Worm (Caenorhabditis elegans) whole organism, young adult: ENCODE results near the gene cmtr-2.

Experiments
- C17E4.6 ChIP-seq: fragments of 200-800 bp; sonication (Bioruptor generic); IDR thresholded peaks from 2 replicates; pipeline ENCODE4 v1.3.6; 2022; ENCODE audit warnings: missing genetic modification reagents, missing genetic modification characterization, missing compliant biosample characterization
- D2030.7 ChIP-seq: fragments of 200-800 bp; sonication (Bioruptor generic); IDR thresholded peaks from 2 replicates; pipeline ENCODE4 v1.3.6; 2022; ENCODE audit warnings: missing genetic modification reagents, missing genetic modification characterization, missing compliant biosample characterization
- F10E7.11 ChIP-seq: sonication (generic microtip); optimal IDR thresholded peaks from 2 replicates; lab custom pipeline; 2017; ENCODE audit warnings: mild to moderate bottlenecking, missing genetic modification characterization, moderate library complexity, missing compliant biosample characterization
- F57A8.1 ChIP-seq: fragments of 200-800 bp; sonication (Bioruptor generic); optimal IDR thresholded peaks from 2 replicates; lab custom pipeline; 2018; ENCODE audit warnings: mild to moderate bottlenecking, missing genetic modification characterization, moderate library complexity, missing compliant biosample characterization
- Y56A3A.18 ChIP-seq: fragments of 200-800 bp; sonication (Bioruptor generic); IDR thresholded peaks from 2 replicates; pipeline ENCODE4 v1.3.6; 2022; ENCODE audit warnings: missing genetic modification reagents, missing genetic modification characterization, missing compliant biosample characterization
- Y79H2A.3 ChIP-seq: fragments of 200-800 bp; sonication (Bioruptor generic); conservative IDR thresholded peaks from 2 replicates; pipeline ENCODE4 v1.3.6; 2022; ENCODE audit warnings: missing genetic modification reagents, missing genetic modification characterization, missing compliant biosample characterization
- Y95B8A.8 ChIP-seq: fragments of 200-800 bp; sonication (Bioruptor generic); IDR thresholded peaks from 2 replicates; pipeline ENCODE4 v1.3.6; 2022; ENCODE audit warnings: missing genetic modification reagents, missing genetic modification characterization, missing compliant biosample characterization
- ama-1 ChIP-seq, 3 experiments: fragments of 150-350 bp in 1 of 3; sonication (generic microtip) in 2 of 3; optimal IDR thresholded peaks; 2 replicates each; lab custom pipeline; 2014 to 2018; ENCODE audit warnings: missing biosample characterization in 2 of 3, missing genetic modification characterization in 2 of 3, missing genetic modification reagents in 2 of 3
- atf-7 ChIP-seq: sonication (generic microtip); optimal IDR thresholded peaks from 2 replicates; lab custom pipeline; 2017; ENCODE audit warnings: mild to moderate bottlenecking, missing genetic modification characterization, missing compliant biosample characterization
- athp-1 ChIP-seq: sonication (generic microtip); optimal IDR thresholded peaks from 2 replicates; lab custom pipeline; 2017; ENCODE audit warnings: mild to moderate bottlenecking, missing genetic modification characterization, missing compliant biosample characterization
- attf-3 ChIP-seq: fragments of 200-800 bp; sonication (Bioruptor generic); conservative IDR thresholded peaks from 2 replicates; pipeline ENCODE4 v1.3.6; 2022; ENCODE audit warnings: missing genetic modification reagents, missing genetic modification characterization, missing compliant biosample characterization
- cebp-1 ChIP-seq, 2 experiments: fragments of 200-800 bp in 1 of 2; sonication (Bioruptor generic) in 1 of 2; sonication (generic microtip) in 1 of 2; IDR thresholded peaks in 1 of 2; optimal IDR thresholded peaks in 1 of 2; 2 replicates each; pipeline versions ENCODE4 v1.3.6 to Lab custom; 2017 to 2022; ENCODE audit warnings: missing compliant biosample characterization in 2 of 2, missing genetic modification characterization in 2 of 2, mild to moderate bottlenecking in 1 of 2, missing genetic modification reagents in 1 of 2, moderate library complexity in 1 of 2
- ceh-27 ChIP-seq: fragments of 200-800 bp; sonication (Bioruptor generic); optimal IDR thresholded peaks from 2 replicates; lab custom pipeline; 2018; ENCODE audit warnings: mild to moderate bottlenecking, missing genetic modification characterization, moderate library complexity, missing compliant biosample characterization
- ceh-40 ChIP-seq: fragments of 200-800 bp; sonication (Bioruptor generic); IDR thresholded peaks from 2 replicates; pipeline ENCODE4 v1.3.6; 2022; ENCODE audit warnings: missing genetic modification characterization, missing compliant biosample characterization
- efl-1 ChIP-seq: fragments of 150-350 bp; optimal IDR thresholded peaks from 2 replicates; lab custom pipeline; 2014; ENCODE audit warnings: missing biosample characterization, missing genetic modification reagents, missing genetic modification characterization
- egl-18 ChIP-seq: fragments of 200-800 bp; sonication (Bioruptor generic); IDR thresholded peaks from 2 replicates; pipeline ENCODE4 v1.3.6; 2022; ENCODE audit warnings: missing genetic modification reagents, missing genetic modification characterization, missing compliant biosample characterization
- ets-4 ChIP-seq: fragments of 200-800 bp; sonication (Bioruptor generic); optimal IDR thresholded peaks from 2 replicates; lab custom pipeline; 2018; ENCODE audit warnings: mild to moderate bottlenecking, missing genetic modification characterization, missing compliant biosample characterization
- fkh-3 ChIP-seq: sonication (generic microtip); optimal IDR thresholded peaks from 2 replicates; lab custom pipeline; 2016; ENCODE audit warnings: mild to moderate bottlenecking, missing genetic modification characterization, missing compliant biosample characterization
- gei-17 ChIP-seq: fragments of 200-800 bp; sonication (Bioruptor generic); optimal IDR thresholded peaks from 2 replicates; lab custom pipeline; 2018; ENCODE audit warnings: mild to moderate bottlenecking, missing genetic modification characterization, missing compliant biosample characterization
- hmg-1.2 ChIP-seq: fragments of 200-800 bp; sonication (Bioruptor generic); IDR thresholded peaks from 2 replicates; pipeline ENCODE4 v1.3.6; 2022; ENCODE audit warnings: missing genetic modification reagents, missing genetic modification characterization, missing compliant biosample characterization
- lin-54 ChIP-seq: fragments of 200-800 bp; sonication (Bioruptor generic); optimal IDR thresholded peaks from 2 replicates; lab custom pipeline; 2018; ENCODE audit warnings: mild to moderate bottlenecking, missing genetic modification characterization, missing compliant biosample characterization
- lsy-27 ChIP-seq: sonication (generic microtip); optimal IDR thresholded peaks from 2 replicates; lab custom pipeline; 2017; ENCODE audit warnings: missing genetic modification characterization, mild to moderate bottlenecking, missing compliant biosample characterization, antibody characterized with exemption, missing genotype, borderline replicate concordance; ENCODE audit not compliant: insufficient read depth
- madf-6 ChIP-seq: fragments of 200-800 bp; sonication (Bioruptor generic); IDR thresholded peaks from 2 replicates; pipeline ENCODE4 v1.3.6; 2022; ENCODE audit warnings: missing genetic modification reagents, missing genetic modification characterization, missing compliant biosample characterization
- nfya-2 ChIP-seq: fragments of 200-800 bp; sonication (Bioruptor generic); IDR thresholded peaks from 2 replicates; pipeline ENCODE4 v1.3.6; 2022; ENCODE audit warnings: missing genetic modification reagents, missing genetic modification characterization, missing compliant biosample characterization
- nfyb-1 ChIP-seq: fragments of 200-800 bp; sonication (Bioruptor generic); IDR thresholded peaks from 2 replicates; pipeline ENCODE4 v1.3.6; 2022; ENCODE audit warnings: missing genetic modification reagents, missing genetic modification characterization, missing compliant biosample characterization
- nhr-80 ChIP-seq: sonication (generic microtip); optimal IDR thresholded peaks from 2 replicates; lab custom pipeline; 2016; ENCODE audit warnings: missing genetic modification characterization, missing compliant biosample characterization
- pbrm-1 ChIP-seq: fragments of 200-800 bp; sonication (Bioruptor generic); IDR thresholded peaks from 2 replicates; pipeline ENCODE4 v1.3.6; 2022; ENCODE audit warnings: missing genetic modification reagents, missing genetic modification characterization, missing compliant biosample characterization
- pha-4 ChIP-seq: fragments of 150-350 bp; sonication (generic microtip); optimal IDR thresholded peaks from 2 replicates; lab custom pipeline; 2014; ENCODE audit warnings: missing biosample characterization, missing genetic modification reagents, missing genetic modification characterization
- repo-1 ChIP-seq: sonication (generic microtip); optimal IDR thresholded peaks from 2 replicates; lab custom pipeline; 2017; ENCODE audit warnings: mild to moderate bottlenecking, missing genetic modification characterization, missing compliant biosample characterization
- sea-2 ChIP-seq: fragments of 200-800 bp; sonication (Bioruptor generic); IDR thresholded peaks from 2 replicates; pipeline ENCODE4 v1.3.6; 2022; ENCODE audit warnings: missing genetic modification characterization, missing compliant biosample characterization
- somi-1 ChIP-seq: fragments of 200-800 bp; sonication (Bioruptor generic); optimal IDR thresholded peaks from 2 replicates; lab custom pipeline; 2018; ENCODE audit warnings: mild to moderate bottlenecking, missing genetic modification characterization, missing compliant biosample characterization
- xnd-1 ChIP-seq: sonication (generic microtip); optimal IDR thresholded peaks from 2 replicates; lab custom pipeline; 2016; ENCODE audit warnings: missing genotype, missing genetic modification reagents, missing genetic modification characterization, missing compliant biosample characterization
- ztf-25 ChIP-seq: fragments of 200-800 bp; sonication (Bioruptor generic); IDR thresholded peaks from 2 replicates; pipeline ENCODE4 v1.3.6; 2022; ENCODE audit warnings: missing genetic modification reagents, missing genetic modification characterization, missing compliant biosample characterization
- ztf-28 ChIP-seq: fragments of 200-800 bp; sonication (Bioruptor generic); IDR thresholded peaks from 2 replicates; pipeline ENCODE4 v1.3.6; 2022; ENCODE audit warnings: missing genetic modification reagents, missing genetic modification characterization, missing compliant biosample characterization

The cmtr-2 gene

DNA sequence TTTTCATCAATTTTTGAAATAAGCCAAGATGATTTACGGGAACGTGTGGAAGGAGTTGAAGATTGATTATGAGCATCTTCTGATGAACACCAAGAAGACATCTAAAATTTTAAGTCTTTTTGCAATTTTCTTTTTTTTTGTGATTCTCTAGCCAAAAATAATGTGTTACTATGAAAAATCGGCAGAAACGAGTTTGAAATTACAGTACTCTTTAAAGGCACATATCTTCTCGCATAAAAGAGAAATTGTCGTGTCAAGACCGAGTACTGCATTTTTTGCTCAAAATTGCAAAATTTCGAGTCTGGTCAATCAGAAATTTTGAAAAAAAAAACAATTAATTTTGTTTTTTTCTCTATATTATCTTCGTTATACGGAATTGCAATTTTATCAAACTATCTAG is 23.1 kb upstream of the cmtr-2 start, which contains the start of gene F20H11.1:
Gene F20H11.1, minus strand, starts transcription at position 101 of the 400 bp plus-strand sequence.
- TF ChIP-seq atf-7 (peak; percentile 25), repo-1 (tag; lab: Kevin White, UChicago) (no peak), sea-2 (GFP tag; lab: Robert Waterston, UW) (no peak), pbrm-1 (GFP tag; lab: Robert Waterston, UW) (no peak), C17E4.6 (no peak), lsy-27 (tag; lab: Kevin White, UChicago) (no peak), gei-17 (GFP tag; lab: Kevin White, UChicago) (no peak)
- TF ChIP-seq, all 124 proteins: peak for 1

DNA sequence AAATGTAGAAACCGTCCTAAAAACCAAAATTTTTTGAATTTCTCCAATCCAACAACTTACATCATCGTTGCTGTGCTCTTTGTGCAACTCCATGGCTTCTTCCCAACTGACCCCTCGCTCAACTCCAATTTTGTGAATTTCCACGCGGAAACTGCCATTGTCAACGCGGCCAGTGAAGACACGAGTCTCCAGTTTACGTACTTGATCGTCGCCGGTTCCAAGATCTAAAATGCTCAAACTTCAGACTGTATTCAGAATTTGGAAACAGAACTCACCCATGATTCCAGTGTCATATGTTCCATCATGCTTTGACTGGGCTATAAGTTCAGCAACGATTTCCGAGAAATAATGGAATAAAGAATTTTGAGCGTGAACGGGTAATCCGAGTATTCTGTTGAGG is 21.1 kb upstream of the cmtr-2 start:
- no peak for TF ChIP-seq ztf-25 (GFP tag; lab: Robert Waterston, UW)
- no peak for TF ChIP-seq nfya-2 (GFP tag; lab: Robert Waterston, UW)
- TF ChIP-seq F57A8.1 (GFP tag; lab: Kevin White, UChicago): no peak
- TF ChIP-seq D2030.7 (GFP tag; lab: Robert Waterston, UW): no peak
- no peak for TF ChIP-seq fkh-3 (tag; lab: Kevin White, UChicago)
- TF ChIP-seq pbrm-1 (GFP tag; lab: Robert Waterston, UW): no peak
- no peak for TF ChIP-seq somi-1 (GFP tag; lab: Kevin White, UChicago)
- no peak for TF ChIP-seq atf-7
- TF ChIP-seq ztf-28: no peak
- TF ChIP-seq athp-1 (tag; lab: Kevin White, UChicago): no peak

DNA sequence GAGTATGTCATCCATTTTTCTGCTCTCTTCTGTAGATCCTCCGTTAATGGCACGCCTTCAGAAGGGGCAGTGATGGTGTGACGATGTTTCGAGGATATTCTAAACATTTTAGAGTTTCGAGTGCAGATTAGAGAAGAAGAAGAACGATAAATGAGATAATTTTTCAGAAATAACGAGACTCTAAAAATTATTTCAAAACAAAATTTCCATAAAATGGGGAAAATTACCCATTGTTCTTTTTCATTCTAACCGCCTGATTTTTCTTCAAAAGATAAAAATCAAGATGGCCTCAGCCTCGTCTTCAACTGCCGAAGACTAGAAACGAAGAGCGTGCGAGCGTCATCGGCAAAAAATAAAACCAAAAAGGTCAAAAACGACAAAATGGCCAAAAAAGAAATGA is 14.1 kb upstream of the cmtr-2 start, which contains the start of gene let-765:
Gene let-765, minus strand, starts transcription at position 101 of the 400 bp plus-strand sequence.
- TF ChIP-seq pbrm-1 (GFP tag; lab: Robert Waterston, UW): 0 out of 2 replicates have a peak, but pooled peaks have one; percentile 12
- TF ChIP-seq Y95B8A.8 (GFP tag; lab: Robert Waterston, UW): no peak
- no peak for TF ChIP-seq pha-4 (tag; lab: Kevin White, UChicago)
- TF ChIP-seq, all 124 proteins: peak for 1

DNA sequence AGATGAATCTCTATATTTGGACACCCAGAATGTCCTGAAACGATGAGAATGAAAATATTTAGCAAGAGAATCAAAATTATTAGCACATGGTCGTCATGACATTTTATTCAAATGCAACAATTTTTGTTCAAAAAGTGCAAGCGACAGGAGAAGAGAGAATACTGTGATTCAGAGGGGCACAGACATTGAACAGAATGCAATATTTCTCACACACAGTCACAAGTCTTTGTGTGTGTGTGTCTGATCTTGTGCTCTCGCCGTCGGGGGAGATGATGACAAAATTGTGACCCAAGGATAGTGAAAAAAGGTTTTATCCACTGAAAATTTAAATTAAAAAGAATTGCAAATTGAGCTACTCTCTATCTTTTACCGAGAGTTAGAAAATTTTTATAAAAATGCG is 12.0 kb upstream of the cmtr-2 start:
- TF ChIP-seq F10E7.11 (tag; lab: Kevin White, UChicago): no peak
- no peak for TF ChIP-seq cebp-1 (GFP tag; IDR thresholded peaks at IDR 0.05; lab: Robert Waterston, UW)
- peak; percentile 1 for TF ChIP-seq cebp-1 (tag; optimal IDR thresholded peaks at IDR 0.05; lab: Kevin White, UChicago)

DNA sequence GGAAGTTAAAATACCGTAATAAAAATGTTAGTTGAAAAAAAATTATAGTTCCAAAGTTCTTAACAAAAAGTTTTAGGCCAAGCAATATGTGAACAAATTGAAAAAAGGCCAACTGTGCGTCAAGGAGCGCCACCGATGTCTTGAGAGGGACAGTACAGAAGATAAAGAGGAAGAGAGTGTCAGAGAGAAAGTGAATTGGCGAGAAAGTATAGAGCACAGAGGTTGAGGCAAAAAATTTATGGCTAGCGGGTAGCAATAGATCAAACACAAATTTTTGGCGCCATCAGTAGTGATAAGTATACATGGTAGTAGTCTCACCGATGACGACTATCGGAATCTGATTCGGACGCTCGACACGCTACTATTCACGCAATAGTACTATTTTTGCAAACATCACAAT is 10.9 kb upstream of the cmtr-2 start:
- TF ChIP-seq attf-3 (GFP tag; lab: Robert Waterston, UW) (no peak), cebp-1 (GFP tag; IDR thresholded peaks at IDR 0.05; lab: Robert Waterston, UW) (no peak), cebp-1 (tag; optimal IDR thresholded peaks at IDR 0.05; lab: Kevin White, UChicago) (peak; percentile 16), pbrm-1 (GFP tag; lab: Robert Waterston, UW) (no peak; the same call in 1 of the 2 replicates), ceh-40 (GFP tag; lab: Robert Waterston, UW) (peak; percentile 35; the same call in 1 of the 2 replicates), hmg-1.2 (GFP tag; lab: Robert Waterston, UW) (peak; percentile 39; the same call in 1 of the 2 replicates), efl-1 (peak; percentile 47), repo-1 (tag; lab: Kevin White, UChicago) (no peak), nhr-80 (tag; lab: Kevin White, UChicago) (peak; percentile 62), ceh-27 (GFP tag; lab: Kevin White, UChicago) (no peak), Y95B8A.8 (GFP tag; lab: Robert Waterston, UW) (no peak), madf-6 (GFP tag; lab: Robert Waterston, UW) (peak; percentile 35; the same call in 1 of the 2 replicates)

DNA sequence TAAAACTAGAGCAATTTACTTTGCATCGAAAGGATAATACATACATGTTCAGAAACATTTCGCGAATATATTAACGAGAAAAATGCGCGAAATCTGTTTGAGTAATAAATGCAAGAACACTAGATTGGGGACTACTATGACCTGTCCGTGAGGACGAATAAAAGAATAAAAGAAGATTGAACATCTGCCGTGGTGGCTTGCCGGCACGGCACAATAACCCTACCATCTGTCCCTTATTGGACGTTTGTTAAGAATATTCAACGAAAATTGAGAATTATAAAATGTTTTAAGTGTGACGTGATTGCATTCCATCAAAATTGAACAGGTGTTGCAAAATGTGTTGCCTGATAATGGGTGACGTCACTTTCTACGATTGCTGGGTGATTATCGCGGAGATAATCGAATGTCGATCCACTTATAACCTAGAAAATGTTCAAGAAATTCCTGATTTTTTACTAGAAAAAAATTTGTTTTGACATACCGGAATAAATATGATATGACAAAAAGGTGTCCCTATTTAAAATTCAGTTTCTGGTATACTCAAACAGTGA is 9.7 kb upstream of the cmtr-2 start:
- TF ChIP-seq nfyb-1 (GFP tag; lab: Robert Waterston, UW): 0 out of 2 replicates have a peak, but pooled peaks have one; percentile 30
- TF ChIP-seq lin-54 (GFP tag; lab: Kevin White, UChicago): no peak
- TF ChIP-seq ama-1 (optimal IDR thresholded peaks at IDR 0.05; lab: Kevin White, UChicago): no peak
- TF ChIP-seq ama-1 (GFP tag; optimal IDR thresholded peaks at IDR 0.05; lab: Kevin White, UChicago): peak in 1 of 2 experiments; percentile 5
- TF ChIP-seq atf-7: peak; percentile 11
- no peak for TF ChIP-seq pha-4 (tag; lab: Kevin White, UChicago)
- TF ChIP-seq Y95B8A.8 (GFP tag; lab: Robert Waterston, UW): 0 out of 2 replicates have a peak, but pooled peaks have one; percentile 11
- TF ChIP-seq egl-18 (GFP tag; lab: Robert Waterston, UW): no peak
- TF ChIP-seq Y79H2A.3 (GFP tag; lab: Robert Waterston, UW): no peak
- 0 out of 2 replicates have a peak, but pooled peaks have one; percentile 16 for TF ChIP-seq Y56A3A.18 (GFP tag; lab: Robert Waterston, UW)
- TF ChIP-seq ztf-25 (GFP tag; lab: Robert Waterston, UW): no peak
- no peak for TF ChIP-seq repo-1 (tag; lab: Kevin White, UChicago)
- no peak for TF ChIP-seq xnd-1 (tag; lab: Kevin White, UChicago)
- TF ChIP-seq ets-4: no peak
- TF ChIP-seq F57A8.1 (GFP tag; lab: Kevin White, UChicago): no peak
